Fruit fly (Drosophila melanogaster): ENCODE data around the gene Nuf2.

Gene Nuf2

DNA sequence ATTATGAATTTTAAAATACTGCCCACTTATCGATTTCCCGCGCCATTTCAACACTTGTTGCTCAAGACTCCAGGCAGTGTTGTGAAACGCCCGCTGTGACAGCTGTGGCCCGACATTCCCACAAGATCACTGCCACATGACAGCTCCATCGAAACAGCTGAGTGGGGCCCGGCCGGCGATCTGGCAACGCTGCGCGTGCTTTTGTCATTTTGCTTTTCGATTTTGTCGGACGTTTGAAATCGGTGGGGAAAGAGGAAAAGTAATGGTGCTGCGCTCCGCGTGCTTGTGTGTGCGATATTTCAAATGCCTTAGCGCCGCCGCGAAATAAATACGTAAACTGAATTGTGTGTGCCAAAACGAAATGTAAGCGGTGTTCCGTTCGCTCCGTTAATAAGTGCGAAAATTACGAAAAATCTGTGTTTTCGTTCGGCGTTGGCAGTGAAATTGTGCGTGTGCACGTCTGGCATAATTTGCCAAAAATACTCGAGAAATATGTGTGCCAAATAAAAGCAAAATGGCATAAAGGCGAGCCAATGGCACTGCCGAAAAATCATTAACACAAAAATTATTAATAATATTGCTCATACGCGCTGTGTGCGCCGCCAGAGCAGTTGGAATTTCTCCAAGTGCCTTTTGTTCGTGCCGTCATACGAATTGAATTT, 23.4 kb downstream of the Nuf2 start (continued):
- TF ChIP-seq CG7786 (GFP tag; optimal IDR thresholded peaks at IDR 0.05), result peak; percentile 2
- TF ChIP-seq fd96Cb (tag; optimal IDR thresholded peaks at IDR 0.05), result peak; percentile 16
- TF ChIP-seq CG4360 (GFP tag; IDR thresholded peaks at IDR 0.05), result no peak
- TF ChIP-seq gcm2 (GFP tag; optimal IDR thresholded peaks at IDR 0.05), result peak; percentile 22
- peak; percentile 39 for TF ChIP-seq twi (tag; optimal IDR thresholded peaks at IDR 0.05)
- peak; percentile 11 for TF ChIP-seq CG2202 (tag; optimal IDR thresholded peaks at IDR 0.05)
- TF ChIP-seq Poxn (GFP tag; IDR thresholded peaks at IDR 0.05), result no peak
- peak; percentile 23 for TF ChIP-seq CG9817 (tag; optimal IDR thresholded peaks at IDR 0.05)
- no peak for TF ChIP-seq CG4404 (GFP tag; IDR thresholded peaks at IDR 0.05)
- peak; percentile 45; the same call in 2 of the 3 replicates for TF ChIP-seq CG17361 (GFP tag; IDR thresholded peaks at IDR 0.05)
- TF ChIP-seq CG33213 (GFP tag; optimal IDR thresholded peaks at IDR 0.05), result peak; percentile 37
- TF ChIP-seq odd (GFP tag; optimal IDR thresholded peaks at IDR 0.05), result peak; percentile 7
- TF ChIP-seq CG13123 (GFP tag; optimal IDR thresholded peaks at IDR 0.05), result peak; percentile 51
- peak; percentile 27 for TF ChIP-seq Nf-YB (GFP tag; optimal IDR thresholded peaks at IDR 0.05)
- TF ChIP-seq Tbp (GFP tag; optimal IDR thresholded peaks at IDR 0.05), result no peak
- peak; percentile 78 for TF ChIP-seq gro (GFP tag; optimal IDR thresholded peaks at IDR 0.05)
- no peak for TF ChIP-seq CG1832 (GFP tag; optimal IDR thresholded peaks at IDR 0.05)
- TF ChIP-seq Elba2 (GFP tag; optimal IDR thresholded peaks at IDR 0.05), result no peak
- TF ChIP-seq Kr (GFP tag; optimal IDR thresholded peaks at IDR 0.05), result no peak
- no peak for TF ChIP-seq h (optimal IDR thresholded peaks at IDR 0.05)
- peak; percentile 34 for TF ChIP-seq CG10274 (GFP tag; optimal IDR thresholded peaks at IDR 0.05)
- no peak for TF ChIP-seq toy (GFP tag; IDR thresholded peaks at IDR 0.05)
- no peak for TF ChIP-seq D (optimal IDR thresholded peaks at IDR 0.05)
- TF ChIP-seq D (GFP tag; optimal IDR thresholded peaks at IDR 0.05), result no peak
- TF ChIP-seq Dip3 (GFP tag; optimal IDR thresholded peaks at IDR 0.05), result no peak
- TF ChIP-seq CG6854 (GFP tag; optimal IDR thresholded peaks at IDR 0.05), result no peak
- peak; percentile 96 for TF ChIP-seq HmgZ (tag; optimal IDR thresholded peaks at IDR 0.05)
- no peak for TF ChIP-seq Neu2 (GFP tag; optimal IDR thresholded peaks at IDR 0.05; ENCODE audit: borderline replicate concordance)
- peak; percentile 38 for TF ChIP-seq PHDP (tag; optimal IDR thresholded peaks at IDR 0.05)
- TF ChIP-seq cato (GFP tag; optimal IDR thresholded peaks at IDR 0.05; ENCODE audit: borderline replicate concordance), result no peak
- TF ChIP-seq pho (GFP tag; optimal IDR thresholded peaks at IDR 0.05), result peak; percentile 40
- peak; percentile 98 for TF ChIP-seq E2f2 (GFP tag; IDR thresholded peaks at IDR 0.05)
- peak; percentile 66; the same call in 2 of the 3 replicates for TF ChIP-seq ken (GFP tag; IDR thresholded peaks at IDR 0.05)
- TF ChIP-seq CG11696 (GFP tag; IDR thresholded peaks at IDR 0.05), result no peak
- TF ChIP-seq wek (GFP tag; optimal IDR thresholded peaks at IDR 0.05), result no peak
- no peak for TF ChIP-seq gsb-n (tag; optimal IDR thresholded peaks at IDR 0.05)
- TF ChIP-seq CG10654 (GFP tag; optimal IDR thresholded peaks at IDR 0.05), result no peak
- no peak for TF ChIP-seq yki (optimal IDR thresholded peaks at IDR 0.05)
- TF ChIP-seq Usf (GFP tag; optimal IDR thresholded peaks at IDR 0.05), result no peak
- TF ChIP-seq Aef1 (GFP tag; IDR thresholded peaks at IDR 0.05), result peak; percentile 40
- no peak for TF ChIP-seq CG10565 (GFP tag; optimal IDR thresholded peaks at IDR 0.05)
- no peak for TF ChIP-seq sd (tag; optimal IDR thresholded peaks at IDR 0.05)
- TF ChIP-seq Hey (tag; optimal IDR thresholded peaks at IDR 0.05), result peak; percentile 8
- TF ChIP-seq Meics (GFP tag; optimal IDR thresholded peaks at IDR 0.05), result peak; percentile 48
- TF ChIP-seq sc (optimal IDR thresholded peaks at IDR 0.05), result no peak
- no peak for TF ChIP-seq sc (GFP tag; optimal IDR thresholded peaks at IDR 0.05)
- no peak for TF ChIP-seq CG2199 (GFP tag; IDR thresholded peaks at IDR 0.05)
- no peak; the same call in 1 of the 2 replicates for TF ChIP-seq CG1024 (GFP tag; IDR thresholded peaks at IDR 0.05)
- peak; percentile 59; the same call in 3 of the 4 replicates for TF ChIP-seq Gug (GFP tag; IDR thresholded peaks at IDR 0.05)
- TF ChIP-seq CG9932 (GFP tag; IDR thresholded peaks at IDR 0.05), result peak; percentile 68
- TF ChIP-seq CG1792 (GFP tag; optimal IDR thresholded peaks at IDR 0.05), result no peak
- peak; percentile 38 for TF ChIP-seq repo (GFP tag; optimal IDR thresholded peaks at IDR 0.05)

All from whole organism, embryonic.